Fruit fly (Drosophila melanogaster): ENCODE measurements around the gene Ube4A.

Gene Ube4A

dm6 chr2L:6708997-6709662, 50.8 kb downstream of the Ube4A start, which contains the start of gene Tsp (continued):
- TF ChIP-seq CG5245 (GFP tag; optimal IDR thresholded peaks at IDR 0.05) (no peak), CG5953 (GFP tag; IDR thresholded peaks at IDR 0.05) (no peak), Fer1 (GFP tag; optimal IDR thresholded peaks at IDR 0.05) (no peak), prd (optimal IDR thresholded peaks at IDR 0.05) (no peak), prd (GFP tag; IDR thresholded peaks at IDR 0.05) (no peak), MESR4 (GFP tag; optimal IDR thresholded peaks at IDR 0.05) (no peak), CG31224 (GFP tag; IDR thresholded peaks at IDR 0.05) (no peak), cwo (GFP tag; optimal IDR thresholded peaks at IDR 0.05) (peak; percentile 66), Deaf1 (tag; optimal IDR thresholded peaks at IDR 0.05) (peak; percentile 4), CG15269 (tag; optimal IDR thresholded peaks at IDR 0.05) (no peak), ham (GFP tag; IDR thresholded peaks at IDR 0.05) (no peak), CG8089 (GFP tag; optimal IDR thresholded peaks at IDR 0.05) (no peak), Trl (optimal IDR thresholded peaks at IDR 0.05) (peak in 1 of 2 experiments; percentile 33), Trl (GFP tag; optimal IDR thresholded peaks at IDR 0.05) (no peak), CG10462 (GFP tag; optimal IDR thresholded peaks at IDR 0.05) (no peak), Mad (GFP tag; optimal IDR thresholded peaks at IDR 0.05) (no peak), Sin3A (optimal IDR thresholded peaks at IDR 0.05) (no peak), CG10209 (GFP tag; optimal IDR thresholded peaks at IDR 0.05) (no peak), CG15011 (GFP tag; optimal IDR thresholded peaks at IDR 0.05) (no peak), gsb (GFP tag; IDR thresholded peaks at IDR 0.05) (no peak), dati (GFP tag; IDR thresholded peaks at IDR 0.05) (no peak), tin (GFP tag; optimal IDR thresholded peaks at IDR 0.05) (no peak), CG6689 (GFP tag; IDR thresholded peaks at IDR 0.05) (no peak), Ets65A (GFP tag) (peak; percentile 30), emc (GFP tag; optimal IDR thresholded peaks at IDR 0.05) (no peak), Fer3 (tag; optimal IDR thresholded peaks at IDR 0.05) (no peak), CG5180 (GFP tag; optimal IDR thresholded peaks at IDR 0.05) (peak; percentile 59), CG9727 (GFP tag; optimal IDR thresholded peaks at IDR 0.05) (no peak), CG31388 (GFP tag; optimal IDR thresholded peaks at IDR 0.05) (no peak), Taf1 (GFP tag; IDR thresholded peaks at IDR 0.05) (no peak), Six4 (GFP tag; optimal IDR thresholded peaks at IDR 0.05) (no peak), Hr3 (GFP tag; optimal IDR thresholded peaks at IDR 0.05) (no peak), Tbp (GFP tag; optimal IDR thresholded peaks at IDR 0.05) (no peak), dan (GFP tag; IDR thresholded peaks at IDR 0.05) (no peak), CG17802 (tag; optimal IDR thresholded peaks at IDR 0.05) (no peak), CG17385 (GFP tag; optimal IDR thresholded peaks at IDR 0.05) (no peak), grn (GFP tag; optimal IDR thresholded peaks at IDR 0.05) (peak; percentile 55), her (GFP tag; optimal IDR thresholded peaks at IDR 0.05) (no peak), ase (GFP tag; IDR thresholded peaks at IDR 0.05) (no peak), Optix (GFP tag; IDR thresholded peaks at IDR 0.05) (no peak), CG10267 (tag; optimal IDR thresholded peaks at IDR 0.05) (peak; percentile 1), Hr51 (GFP tag; optimal IDR thresholded peaks at IDR 0.05) (no peak), tup (GFP tag; optimal IDR thresholded peaks at IDR 0.05) (no peak), CG2678 (tag; optimal IDR thresholded peaks at IDR 0.05) (peak; percentile 8), unc-4 (GFP tag; IDR thresholded peaks at IDR 0.05; ENCODE audit: partially characterized antibody) (no peak), Stat92E (GFP tag; optimal IDR thresholded peaks at IDR 0.05) (no peak), Med (GFP tag) (peak; percentile 38), wor (GFP tag; IDR thresholded peaks at IDR 0.05) (no peak), Vsx1 (GFP tag; optimal IDR thresholded peaks at IDR 0.05) (no peak), ranshi (GFP tag; IDR thresholded peaks at IDR 0.05) (no peak), vnd (GFP tag; IDR thresholded peaks at IDR 0.05; ENCODE audit: partially characterized antibody) (no peak), D19B (GFP tag; optimal IDR thresholded peaks at IDR 0.05) (no peak)
